Worm (Caenorhabditis elegans) whole organism, L4 larva: Measurements from ENCODE around the gene acs-20.

Experiments used
- F26F4.8 ChIP-seq: fragments of 200-800 bp; sonication (Bioruptor generic); conservative IDR thresholded peaks from 2 replicates; pipeline ENCODE4 v1.3.6; 2022; ENCODE audit warnings: missing genetic modification characterization, missing compliant biosample characterization
- aly-2 ChIP-seq: sonication (generic microtip); optimal IDR thresholded peaks from 2 replicates; lab custom pipeline; 2018; ENCODE audit warnings: missing biosample characterization, missing genetic modification characterization
- cey-2 ChIP-seq: sonication (generic microtip); optimal IDR thresholded peaks from 3 replicates; lab custom pipeline; 2017; ENCODE audit warnings: missing genetic modification characterization, mild to moderate bottlenecking, missing compliant biosample characterization, antibody characterized with exemption, borderline replicate concordance; ENCODE audit not compliant: insufficient read depth
- egl-27 ChIP-seq: sonication (generic microtip); optimal IDR thresholded peaks from 3 replicates; lab custom pipeline; 2017; ENCODE audit warnings: missing biosample characterization, missing genetic modification reagents, missing genetic modification characterization
- lin-38 ChIP-seq: fragments of 200-800 bp; sonication (Bioruptor generic); IDR thresholded peaks from 2 replicates; pipeline ENCODE4 v1.3.6; 2022; ENCODE audit warnings: missing genetic modification reagents, missing genetic modification characterization, missing compliant biosample characterization
- lir-3 ChIP-seq: sonication (generic microtip); optimal IDR thresholded peaks from 2 replicates; lab custom pipeline; 2016; ENCODE audit warnings: mild to moderate bottlenecking, missing genetic modification characterization, missing compliant biosample characterization
- nhr-11 ChIP-seq: fragments of 150-350 bp; optimal IDR thresholded peaks from 2 replicates; lab custom pipeline; 2014; ENCODE audit warnings: missing biosample characterization, missing genetic modification characterization
- nhr-237 ChIP-seq: sonication (generic microtip); optimal IDR thresholded peaks from 2 replicates; lab custom pipeline; 2017; ENCODE audit warnings: missing biosample characterization, missing genetic modification characterization
- skn-1 ChIP-seq: fragments of 150-350 bp; optimal IDR thresholded peaks from 2 replicates; lab custom pipeline; 2014; ENCODE audit warnings: missing biosample characterization, missing genetic modification characterization
- unc-130 ChIP-seq: sonication (generic microtip); optimal IDR thresholded peaks from 2 replicates; lab custom pipeline; 2016; ENCODE audit warnings: missing genetic modification reagents, missing genetic modification characterization, missing compliant biosample characterization

ce11 chrIV:12399983-12400382 lies 1.5 kb upstream of the acs-20 start:
- TF ChIP-seq lir-3 (tag; lab: Kevin White, UChicago) (no peak), lin-38 (GFP tag; lab: Robert Waterston, UW) (no peak), egl-27 (tag; lab: Kevin White, UChicago) (no peak), cey-2 (tag; lab: Kevin White, UChicago) (peak; percentile 55), unc-130 (GFP tag; lab: Kevin White, UChicago) (no peak), skn-1 (tag; lab: Kevin White, UChicago) (no peak), F26F4.8 (no peak), nhr-237 (tag; lab: Kevin White, UChicago) (no peak), nhr-11 (no peak), aly-2 (no peak)
